Worm (Caenorhabditis elegans) whole organism, late embryonic: ENCODE measurements around the gene F12D9.2.

Experiments
- C08G9.2 ChIP-seq: sonication (generic microtip); optimal IDR thresholded peaks from 2 replicates; lab custom pipeline; 2016; ENCODE audit warnings: mild to moderate bottlenecking, missing genetic modification characterization, moderate library complexity, missing compliant biosample characterization
- K09A11.1 ChIP-seq: sonication (generic microtip); optimal IDR thresholded peaks from 2 replicates; lab custom pipeline; 2017; ENCODE audit warnings: antibody characterized with exemption, mild to moderate bottlenecking, missing genetic modification characterization, missing compliant biosample characterization; ENCODE audit not compliant: insufficient read depth
- T23F11.4 ChIP-seq: fragments of 200-800 bp; sonication (Bioruptor generic); optimal IDR thresholded peaks from 2 replicates; lab custom pipeline; 2018; ENCODE audit warnings: mild to moderate bottlenecking, missing genetic modification characterization, missing compliant biosample characterization
- Y22D7AL.16 ChIP-seq: sonication (generic microtip); optimal IDR thresholded peaks from 2 replicates; lab custom pipeline; 2016; ENCODE audit warnings: missing genetic modification characterization, missing compliant biosample characterization
- ama-1 ChIP-seq: fragments of 150-350 bp; optimal IDR thresholded peaks from 2 replicates; lab custom pipeline; 2014
- ceh-19 ChIP-seq: fragments of 200-800 bp; sonication (Bioruptor generic); optimal IDR thresholded peaks from 2 replicates; lab custom pipeline; 2018; ENCODE audit warnings: mild to moderate bottlenecking, missing genetic modification characterization, missing compliant biosample characterization
- ceh-2 ChIP-seq: sonication (generic microtip); optimal IDR thresholded peaks from 2 replicates; lab custom pipeline; 2016; ENCODE audit warnings: missing genotype, missing genetic modification characterization, missing compliant biosample characterization
- ceh-22 ChIP-seq: sonication (generic microtip); optimal IDR thresholded peaks from 2 replicates; lab custom pipeline; 2017; ENCODE audit warnings: missing biosample characterization, missing genetic modification characterization
- ceh-24 ChIP-seq: sonication (generic microtip); optimal IDR thresholded peaks from 2 replicates; lab custom pipeline; 2016; ENCODE audit warnings: mild to moderate bottlenecking, missing genetic modification characterization, missing compliant biosample characterization
- ceh-6 ChIP-seq: fragments of 200-800 bp; sonication (Bioruptor generic); optimal IDR thresholded peaks from 2 replicates; lab custom pipeline; 2018; ENCODE audit warnings: mild to moderate bottlenecking, missing genetic modification characterization, missing compliant biosample characterization
- ceh-9 ChIP-seq: sonication (generic microtip); optimal IDR thresholded peaks from 2 replicates; lab custom pipeline; 2016; ENCODE audit warnings: mild to moderate bottlenecking, missing genetic modification characterization, inconsistent platforms, missing compliant biosample characterization
- dmd-4 ChIP-seq: sonication (generic microtip); optimal IDR thresholded peaks from 2 replicates; lab custom pipeline; 2016; ENCODE audit warnings: borderline replicate concordance, missing genetic modification characterization, missing compliant biosample characterization
- elt-2 ChIP-seq: sonication (generic microtip); optimal IDR thresholded peaks from 2 replicates; lab custom pipeline; 2016; ENCODE audit warnings: missing genetic modification reagents, missing genetic modification characterization, missing compliant biosample characterization
- elt-4 ChIP-seq: sonication (generic microtip); optimal IDR thresholded peaks from 2 replicates; lab custom pipeline; 2016; ENCODE audit warnings: missing genetic modification characterization, missing compliant biosample characterization
- fax-1 ChIP-seq: sonication (generic microtip); optimal IDR thresholded peaks from 2 replicates; lab custom pipeline; 2016; ENCODE audit warnings: missing genotype, missing genetic modification characterization, missing compliant biosample characterization
- fkh-10 ChIP-seq: fragments of 150-350 bp; optimal IDR thresholded peaks from 2 replicates; lab custom pipeline; 2014; ENCODE audit warnings: missing biosample characterization, missing genetic modification reagents, missing genetic modification characterization
- hlh-15 ChIP-seq: sonication (generic microtip); optimal IDR thresholded peaks from 2 replicates; lab custom pipeline; 2016; ENCODE audit warnings: missing genetic modification characterization, missing compliant biosample characterization
- hlh-30 ChIP-seq: sonication (generic microtip); optimal IDR thresholded peaks from 2 replicates; lab custom pipeline; 2017; ENCODE audit warnings: antibody characterized with exemption, missing genetic modification characterization, missing compliant biosample characterization; ENCODE audit not compliant: insufficient read depth
- mec-3 ChIP-seq: sonication (generic microtip); optimal IDR thresholded peaks from 2 replicates; lab custom pipeline; 2016; ENCODE audit warnings: borderline replicate concordance, missing genetic modification characterization, missing compliant biosample characterization
- nfya-1 ChIP-seq: sonication (generic microtip); optimal IDR thresholded peaks from 2 replicates; lab custom pipeline; 2017; ENCODE audit warnings: missing genetic modification characterization, mild to moderate bottlenecking, missing compliant biosample characterization, antibody characterized with exemption, moderate library complexity
- nhr-11 ChIP-seq: fragments of 150-350 bp; optimal IDR thresholded peaks from 2 replicates; lab custom pipeline; 2014; ENCODE audit warnings: missing biosample characterization, missing genetic modification characterization
- nhr-232 ChIP-seq: sonication (generic microtip); optimal IDR thresholded peaks from 2 replicates; lab custom pipeline; 2016; ENCODE audit warnings: missing genetic modification characterization, missing compliant biosample characterization
- odd-2 ChIP-seq: sonication (generic microtip); optimal IDR thresholded peaks from 2 replicates; lab custom pipeline; 2017; ENCODE audit warnings: antibody characterized with exemption, mild to moderate bottlenecking, missing genetic modification characterization, missing compliant biosample characterization
- pat-9 ChIP-seq: fragments of 200-800 bp; sonication (Bioruptor generic); optimal IDR thresholded peaks from 2 replicates; lab custom pipeline; 2018; ENCODE audit warnings: mild to moderate bottlenecking, missing genetic modification characterization, moderate library complexity, missing compliant biosample characterization
- pax-1 ChIP-seq: fragments of 150-350 bp; optimal IDR thresholded peaks from 2 replicates; lab custom pipeline; 2014; ENCODE audit warnings: missing biosample characterization, missing genetic modification characterization
- pha-2 ChIP-seq: sonication (generic microtip); optimal IDR thresholded peaks from 2 replicates; lab custom pipeline; 2017; ENCODE audit warnings: mild to moderate bottlenecking, missing genetic modification characterization, missing compliant biosample characterization
- pha-4 ChIP-seq: fragments of 150-350 bp; optimal IDR thresholded peaks from 2 replicates; lab custom pipeline; 2018; ENCODE audit warnings: missing biosample characterization, missing genetic modification reagents, missing genetic modification characterization
- pqm-1 ChIP-seq: sonication (generic microtip); optimal IDR thresholded peaks from 2 replicates; lab custom pipeline; 2016; ENCODE audit warnings: missing genetic modification characterization, missing compliant biosample characterization
- ref-2 ChIP-seq: sonication (generic microtip); optimal IDR thresholded peaks from 2 replicates; lab custom pipeline; 2016; ENCODE audit warnings: missing genetic modification characterization, missing compliant biosample characterization
- sdc-2 ChIP-seq: sonication (generic microtip); optimal IDR thresholded peaks from 2 replicates; lab custom pipeline; 2016; ENCODE audit warnings: missing genotype, missing genetic modification characterization, missing compliant biosample characterization
- sox-2 ChIP-seq: fragments of 200-800 bp; sonication (Bioruptor generic); IDR thresholded peaks from 2 replicates; pipeline ENCODE4 v1.3.6; 2022; ENCODE audit warnings: missing genetic modification reagents, missing genetic modification characterization, missing compliant biosample characterization
- ttx-3 ChIP-seq: sonication (generic microtip); optimal IDR thresholded peaks from 2 replicates; lab custom pipeline; 2016; ENCODE audit warnings: missing genetic modification reagents, missing genetic modification characterization, missing compliant biosample characterization
- unc-42 ChIP-seq: sonication (generic microtip); optimal IDR thresholded peaks from 2 replicates; lab custom pipeline; 2016; ENCODE audit warnings: missing genotype, missing genetic modification characterization, missing compliant biosample characterization
- unc-86 ChIP-seq: sonication (generic microtip); optimal IDR thresholded peaks from 2 replicates; lab custom pipeline; 2016; ENCODE audit warnings: missing genetic modification characterization, missing compliant biosample characterization

Gene F12D9.2

DNA sequence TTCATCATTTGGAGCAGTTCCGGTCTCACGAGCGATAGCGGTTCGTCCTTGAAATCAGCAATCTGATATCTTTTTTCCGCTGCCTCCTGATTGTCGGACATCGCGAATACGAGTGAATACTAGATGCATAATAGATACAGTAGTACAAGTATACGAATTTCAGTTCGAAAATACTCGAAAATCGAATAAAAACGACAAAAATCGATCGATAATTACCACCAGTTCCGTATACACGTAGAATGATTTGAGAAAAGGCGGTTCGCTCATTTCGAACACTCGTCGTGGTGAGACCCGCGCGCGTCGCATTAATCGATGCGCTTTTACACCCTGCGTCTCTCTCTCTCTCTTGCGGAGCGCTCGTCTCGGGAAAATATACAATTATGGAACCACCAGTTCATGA, at the start of gene F12D9.2:
Gene F12D9.2, minus strand, starts transcription at position 101 of the 400 bp plus-strand sequence.
- no peak for TF ChIP-seq fax-1 (tag; lab: Kevin White, UChicago)
- TF ChIP-seq unc-86 (tag; lab: Kevin White, UChicago): no peak
- no peak for TF ChIP-seq T23F11.4
- no peak for TF ChIP-seq ceh-24 (tag; lab: Kevin White, UChicago)
- no peak for TF ChIP-seq nfya-1 (tag; lab: Kevin White, UChicago)
- no peak for TF ChIP-seq pha-4 (tag; lab: Kevin White, UChicago)
- no peak for TF ChIP-seq odd-2 (tag; lab: Kevin White, UChicago)
- no peak for TF ChIP-seq pqm-1 (tag; lab: Kevin White, UChicago)
- no peak for TF ChIP-seq C08G9.2 (tag; lab: Kevin White, UChicago)
- no peak for TF ChIP-seq ref-2 (tag; lab: Kevin White, UChicago)
- no peak for TF ChIP-seq pax-1 (tag; lab: Kevin White, UChicago)
- TF ChIP-seq elt-4 (tag; lab: Kevin White, UChicago): no peak
- no peak for TF ChIP-seq ceh-19 (GFP tag; lab: Kevin White, UChicago)

DNA sequence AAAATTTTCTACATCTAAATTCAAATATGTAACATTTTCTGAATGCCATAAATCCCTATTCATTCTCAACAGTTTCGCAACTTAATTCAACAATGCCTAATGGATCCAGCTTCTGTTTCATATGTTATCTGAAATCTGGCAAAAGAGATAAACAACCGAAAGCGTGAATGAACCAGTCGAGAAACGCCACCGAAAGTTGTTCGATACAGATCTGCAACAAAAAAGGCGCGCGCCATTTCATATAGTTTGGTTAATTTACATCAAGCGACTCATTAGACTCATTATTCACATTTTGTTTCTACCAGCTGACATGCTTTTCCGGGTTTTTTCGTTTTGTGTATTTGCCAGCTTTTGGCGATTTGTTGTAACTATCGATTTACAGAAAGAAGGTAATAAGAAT, 34.7 kb upstream of the F12D9.2 start, which contains the start of gene K09E2.1:
Gene K09E2.1, plus strand, starts transcription at position 301 of the 400 bp plus-strand sequence.
- TF ChIP-seq ceh-22 (tag; lab: Kevin White, UChicago) (no peak), unc-42 (no peak), pax-1 (tag; lab: Kevin White, UChicago) (no peak), elt-2 (tag; lab: Kevin White, UChicago) (no peak), ceh-24 (tag; lab: Kevin White, UChicago) (no peak), ceh-19 (GFP tag; lab: Kevin White, UChicago) (no peak), pha-2 (tag; lab: Kevin White, UChicago) (no peak), dmd-4 (tag; lab: Kevin White, UChicago) (no peak), hlh-30 (tag; lab: Kevin White, UChicago) (no peak), Y22D7AL.16 (no peak), unc-86 (tag; lab: Kevin White, UChicago) (no peak), fkh-10 (GFP tag; lab: Kevin White, UChicago) (no peak)

DNA sequence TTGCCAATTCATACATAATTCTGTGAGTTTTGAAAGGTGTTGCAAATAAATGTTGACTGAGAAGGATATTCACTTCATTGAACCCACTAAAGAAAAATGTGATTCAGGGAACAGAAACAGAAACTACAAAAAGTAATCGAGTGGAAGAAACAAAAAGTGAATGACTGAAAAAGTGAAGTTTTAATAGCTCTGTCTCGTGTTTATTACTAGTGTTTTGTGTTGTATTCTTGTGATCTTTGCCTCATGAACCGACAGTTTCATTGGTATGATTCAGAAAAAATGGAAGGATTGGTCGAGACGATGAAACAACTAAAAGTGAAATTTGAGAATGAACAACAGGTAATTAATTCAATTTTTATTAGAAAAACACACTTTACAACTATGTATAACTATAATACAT, 31.0 kb upstream of the F12D9.2 start:
- TF ChIP-seq hlh-30 (tag; lab: Kevin White, UChicago): no peak
- no peak for TF ChIP-seq ceh-24 (tag; lab: Kevin White, UChicago)
- TF ChIP-seq nhr-232: no peak
- TF ChIP-seq Y22D7AL.16: no peak
- TF ChIP-seq pat-9: no peak
- TF ChIP-seq sdc-2 (tag; lab: Kevin White, UChicago): no peak
- TF ChIP-seq ttx-3 (tag; lab: Kevin White, UChicago): no peak
- no peak for TF ChIP-seq ceh-2 (tag; lab: Kevin White, UChicago)
- TF ChIP-seq ceh-6 (GFP tag; lab: Kevin White, UChicago): no peak
- TF ChIP-seq dmd-4 (tag; lab: Kevin White, UChicago): no peak
- no peak for TF ChIP-seq K09A11.1
- TF ChIP-seq ceh-9: no peak
- no peak for TF ChIP-seq mec-3 (tag; lab: Kevin White, UChicago)
- TF ChIP-seq sox-2 (GFP tag; lab: Robert Waterston, UW): no peak
- TF ChIP-seq hlh-15 (tag; lab: Kevin White, UChicago): no peak
- no peak for TF ChIP-seq T23F11.4
- no peak for TF ChIP-seq nhr-11 (tag; lab: Kevin White, UChicago)
- TF ChIP-seq ama-1 (lab: Kevin White, UChicago): no peak

DNA sequence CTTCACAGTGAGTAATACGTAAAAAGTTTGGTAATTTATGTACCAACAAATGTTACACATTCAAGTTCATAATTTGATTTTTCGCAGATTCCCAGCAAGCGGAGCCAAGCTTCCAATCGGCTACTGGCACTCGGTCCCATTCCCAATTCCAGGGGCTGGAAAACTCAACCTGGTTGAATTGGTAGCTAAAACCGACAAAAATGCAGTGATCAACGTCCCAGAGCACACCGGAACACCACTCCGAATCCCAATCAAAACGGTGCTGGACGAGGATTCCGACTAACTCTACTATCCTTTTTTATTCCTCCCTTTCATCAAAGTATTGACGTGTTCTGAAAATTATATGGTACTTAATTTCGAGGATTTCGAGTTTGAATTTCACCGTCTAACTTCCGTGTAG, 30.4 kb upstream of the F12D9.2 start:
- TF ChIP-seq fax-1 (tag; lab: Kevin White, UChicago): no peak
- TF ChIP-seq, all 69 proteins: peak for 0
